Fruit fly (Drosophila melanogaster) whole organism, embryonic: ENCODE results near the gene CG1999.

ENCODE experiments used
- Ada2b ChIP-seq: fragments of 200-800 bp; sonication (Bioruptor generic); IDR thresholded peaks from 2 replicates; pipeline ENCODE4 v1.3.6; 2022; ENCODE audit warnings: missing biosample characterization, missing genetic modification characterization
- Bdp1 ChIP-seq: fragments of 200-800 bp; sonication (Bioruptor generic); optimal IDR thresholded peaks from 3 replicates; lab custom pipeline; 2016; ENCODE audit warnings: missing biosample characterization, missing genetic modification characterization
- CG1024 ChIP-seq: fragments of 200-800 bp; sonication (Bioruptor generic); IDR thresholded peaks from 2 replicates; pipeline ENCODE4 v1.3.6; 2022; ENCODE audit warnings: missing biosample characterization, missing genetic modification characterization
- CG10274 ChIP-seq: fragments of 200-800 bp; sonication (Bioruptor generic); optimal IDR thresholded peaks from 3 replicates; lab custom pipeline; 2017; ENCODE audit warnings: missing biosample characterization, mild to moderate bottlenecking, missing genetic modification characterization
- CG10366 ChIP-seq: fragments of 200-800 bp; sonication (Bioruptor generic); IDR thresholded peaks from 2 replicates; pipeline ENCODE4 v1.3.6; 2022; ENCODE audit warnings: missing biosample characterization, missing genetic modification characterization
- CG11560 ChIP-seq: fragments of 200-800 bp; sonication (Bioruptor generic); IDR thresholded peaks from 3 replicates; pipeline ENCODE4 v1.3.6; 2022; ENCODE audit warnings: missing biosample characterization, missing genetic modification characterization
- CG1602 ChIP-seq: fragments of 200-800 bp; sonication (Bioruptor generic); optimal IDR thresholded peaks from 3 replicates; lab custom pipeline; 2016; ENCODE audit warnings: missing biosample characterization, missing genetic modification characterization
- CG16813 ChIP-seq: fragments of 200-800 bp; sonication (Bioruptor generic); IDR thresholded peaks from 3 replicates; pipeline ENCODE4 v1.3.6; 2022; ENCODE audit warnings: missing biosample characterization, missing genetic modification characterization; ENCODE audit not compliant: partially characterized antibody
- CG31388 ChIP-seq: fragments of 200-800 bp; sonication (Bioruptor generic); optimal IDR thresholded peaks from 2 replicates; lab custom pipeline; 2016; ENCODE audit warnings: missing biosample characterization, missing genetic modification characterization
- CG4404 ChIP-seq: fragments of 200-800 bp; sonication (Bioruptor generic); IDR thresholded peaks from 2 replicates; pipeline ENCODE4 v1.3.6; 2022; ENCODE audit warnings: missing biosample characterization, missing genetic modification characterization
- CG6254 ChIP-seq: fragments of 200-800 bp; sonication (Bioruptor generic); optimal IDR thresholded peaks from 3 replicates; lab custom pipeline; 2017; ENCODE audit warnings: mild to moderate bottlenecking, missing biosample characterization, missing genetic modification reagents, missing genetic modification characterization
- CG7271 ChIP-seq: fragments of 200-800 bp; sonication (Bioruptor generic); optimal IDR thresholded peaks from 2 replicates; lab custom pipeline; 2018; ENCODE audit warnings: missing biosample characterization, mild to moderate bottlenecking, missing genetic modification characterization, moderate library complexity
- CG8924 ChIP-seq: fragments of 200-800 bp; optimal IDR thresholded peaks from 3 replicates; lab custom pipeline; 2019; ENCODE audit warnings: missing biosample characterization, mild to moderate bottlenecking, missing genetic modification characterization, moderate library complexity
- CG9609 ChIP-seq: fragments of 200-800 bp; sonication (Bioruptor generic); optimal IDR thresholded peaks from 3 replicates; lab custom pipeline; 2016; ENCODE audit warnings: missing biosample characterization, missing genetic modification characterization
- CG9727 ChIP-seq: fragments of 200-800 bp; sonication (Bioruptor generic); optimal IDR thresholded peaks from 3 replicates; lab custom pipeline; 2017; ENCODE audit warnings: missing biosample characterization, mild to moderate bottlenecking, missing genetic modification characterization
- Chrac-16 ChIP-seq: fragments of 200-800 bp; sonication (Bioruptor generic); optimal IDR thresholded peaks from 3 replicates; lab custom pipeline; 2016; ENCODE audit warnings: missing biosample characterization, missing genetic modification characterization
- Dfd ChIP-seq, 2 experiments: fragments of >200 bp; optimal IDR thresholded peaks; 2 replicates each; lab custom pipeline; 2017; ENCODE audit warnings: missing biosample characterization in 2 of 2, missing genetic modification characterization in 2 of 2
- Doc3 ChIP-seq: fragments of 200-800 bp; sonication (Bioruptor generic); IDR thresholded peaks from 3 replicates; pipeline ENCODE4 v1.3.6; 2022; ENCODE audit warnings: missing biosample characterization, missing genetic modification characterization; ENCODE audit not compliant: partially characterized antibody
- H15 ChIP-seq: fragments of 200-800 bp; sonication (Bioruptor generic); IDR thresholded peaks from 3 replicates; pipeline ENCODE4 v1.3.6; 2022; ENCODE audit warnings: missing biosample characterization, missing genetic modification characterization
- Jarid2 ChIP-seq: fragments of 200-800 bp; sonication (Bioruptor generic); optimal IDR thresholded peaks from 3 replicates; lab custom pipeline; 2017; ENCODE audit warnings: mild to moderate bottlenecking, missing biosample characterization, missing genetic modification reagents, missing genetic modification characterization
- Med ChIP-seq: fragments of 200-800 bp; sonication (Bioruptor generic); peaks from one replicate; lab custom pipeline; 2016; ENCODE audit warnings: missing biosample characterization, missing genetic modification characterization, mild to moderate bottlenecking, inconsistent platforms, moderate library complexity
- Opbp ChIP-seq: fragments of 200-800 bp; sonication (Bioruptor generic); IDR thresholded peaks from 3 replicates; pipeline ENCODE4 v1.3.6; 2022; ENCODE audit warnings: missing biosample characterization, missing genetic modification characterization; ENCODE audit not compliant: partially characterized antibody
- Vsx1 ChIP-seq: fragments of 200-800 bp; sonication (Bioruptor generic); optimal IDR thresholded peaks from 2 replicates; lab custom pipeline; 2017; ENCODE audit warnings: missing biosample characterization, mild to moderate bottlenecking, missing genetic modification characterization, missing genetic modification reagents
- ab ChIP-seq: fragments of 200-800 bp; sonication (Bioruptor generic); optimal IDR thresholded peaks from 2 replicates; lab custom pipeline; 2016; ENCODE audit warnings: missing biosample characterization, missing genetic modification characterization
- bigmax ChIP-seq: fragments of 200-800 bp; sonication (Bioruptor generic); optimal IDR thresholded peaks from 2 replicates; lab custom pipeline; 2018; ENCODE audit warnings: missing biosample characterization, mild to moderate bottlenecking, missing genetic modification characterization
- cad ChIP-seq: fragments of >200 bp; optimal IDR thresholded peaks from 2 replicates; lab custom pipeline; 2017; ENCODE audit warnings: missing biosample characterization, missing genetic modification characterization
- corto ChIP-seq: fragments of 200-800 bp; sonication (Bioruptor generic); optimal IDR thresholded peaks from 2 replicates; lab custom pipeline; 2016; ENCODE audit warnings: missing biosample characterization, mild to moderate bottlenecking, missing genetic modification characterization, moderate library complexity
- dati ChIP-seq: fragments of 200-800 bp; sonication (Bioruptor generic); IDR thresholded peaks from 2 replicates; pipeline ENCODE4 v1.3.6; 2022; ENCODE audit warnings: missing biosample characterization, missing genetic modification characterization
- ems ChIP-seq: fragments of 200-800 bp; sonication (Bioruptor generic); optimal IDR thresholded peaks from 3 replicates; lab custom pipeline; 2016; ENCODE audit warnings: missing biosample characterization, missing genetic modification characterization
- grau ChIP-seq: fragments of 200-800 bp; optimal IDR thresholded peaks from 3 replicates; lab custom pipeline; 2019; ENCODE audit warnings: missing biosample characterization, mild to moderate bottlenecking, missing genetic modification characterization, moderate library complexity
- gt ChIP-seq: fragments of 200-800 bp; sonication (Bioruptor generic); IDR thresholded peaks from 2 replicates; pipeline ENCODE4 v1.3.6; 2022; ENCODE audit warnings: missing biosample characterization, missing genetic modification characterization
- inv ChIP-seq: fragments of 200-800 bp; sonication (Bioruptor generic); IDR thresholded peaks from 2 replicates; pipeline ENCODE4 v1.3.6; 2022; ENCODE audit warnings: missing biosample characterization, missing genetic modification characterization; ENCODE audit not compliant: partially characterized antibody
- jumu ChIP-seq: fragments of 200-800 bp; sonication (Bioruptor generic); optimal IDR thresholded peaks from 3 replicates; lab custom pipeline; 2016; ENCODE audit warnings: missing biosample characterization, missing genetic modification characterization
- kah ChIP-seq: fragments of 200-800 bp; sonication (Bioruptor generic); optimal IDR thresholded peaks from 2 replicates; lab custom pipeline; 2018; ENCODE audit warnings: missing biosample characterization, mild to moderate bottlenecking, missing genetic modification characterization
- lilli ChIP-seq: fragments of 200-800 bp; sonication (Bioruptor generic); optimal IDR thresholded peaks from 3 replicates; lab custom pipeline; 2016; ENCODE audit warnings: missing biosample characterization, missing genetic modification characterization
- lov ChIP-seq, 2 experiments: fragments of 200-800 bp in 1 of 2; fragments of >200 bp in 1 of 2; sonication (Bioruptor generic) in 1 of 2; IDR thresholded peaks in 1 of 2; optimal IDR thresholded peaks in 1 of 2; 2 replicates in 1 of 2; 3 replicates in 1 of 2; pipeline versions ENCODE4 v1.3.6 to Lab custom; 2017 to 2022; ENCODE audit warnings: missing biosample characterization in 1 of 2, missing genetic modification characterization in 1 of 2
- maf-S ChIP-seq: fragments of 200-800 bp; sonication (Bioruptor generic); optimal IDR thresholded peaks from 2 replicates; lab custom pipeline; 2016; ENCODE audit warnings: missing biosample characterization, missing genetic modification characterization
- nerfin-1 ChIP-seq: fragments of 200-800 bp; sonication (Bioruptor generic); optimal IDR thresholded peaks from 3 replicates; lab custom pipeline; 2019; ENCODE audit warnings: missing biosample characterization, mild to moderate bottlenecking, missing genetic modification characterization, moderate library complexity
- nmo ChIP-seq: fragments of 200-800 bp; sonication (Bioruptor generic); optimal IDR thresholded peaks from 2 replicates; lab custom pipeline; 2018; ENCODE audit warnings: missing biosample characterization, mild to moderate bottlenecking, missing genetic modification characterization, moderate library complexity
- odd ChIP-seq: fragments of 200-800 bp; sonication (Bioruptor generic); optimal IDR thresholded peaks from 2 replicates; lab custom pipeline; 2017; ENCODE audit warnings: missing biosample characterization, mild to moderate bottlenecking, missing genetic modification characterization
- pan ChIP-seq, 4 experiments: fragments of >200 bp in 3 of 4; fragments of 200-800 bp in 1 of 4; sonication (Bioruptor generic) in 1 of 4; optimal IDR thresholded peaks in 3 of 4; IDR thresholded peaks in 1 of 4; 2 replicates each; pipeline versions ENCODE4 v1.3.6 to Lab custom; 2017 to 2022; ENCODE audit warnings: missing biosample characterization in 2 of 4, missing genetic modification characterization in 2 of 4, mixed read lengths in 1 of 4
- pnt ChIP-seq: fragments of 200-800 bp; sonication (Bioruptor generic); optimal IDR thresholded peaks from 3 replicates; lab custom pipeline; 2016; ENCODE audit warnings: missing biosample characterization, missing genetic modification characterization
- salm ChIP-seq: fragments of 200-800 bp; sonication (Bioruptor generic); optimal IDR thresholded peaks from 2 replicates; lab custom pipeline; 2018; ENCODE audit warnings: missing biosample characterization, mild to moderate bottlenecking, missing genetic modification characterization
- shn ChIP-seq: fragments of 200-800 bp; sonication (Bioruptor generic); optimal IDR thresholded peaks from 3 replicates; lab custom pipeline; 2016; ENCODE audit warnings: missing biosample characterization, missing genetic modification characterization
- sisA ChIP-seq: fragments of 200-800 bp; sonication (Bioruptor generic); IDR thresholded peaks from 2 replicates; pipeline ENCODE4 v1.3.6; 2022; ENCODE audit warnings: missing biosample characterization, missing genetic modification characterization
- so ChIP-seq: fragments of 200-800 bp; sonication (Bioruptor generic); IDR thresholded peaks from 3 replicates; pipeline ENCODE4 v1.3.6; 2022; ENCODE audit warnings: missing biosample characterization, missing genetic modification characterization
- ssp ChIP-seq: fragments of 200-800 bp; sonication (Bioruptor generic); IDR thresholded peaks from 2 replicates; pipeline ENCODE4 v1.3.6; 2022; ENCODE audit warnings: missing biosample characterization, missing genetic modification characterization
- tup ChIP-seq: fragments of 200-800 bp; sonication (Bioruptor generic); optimal IDR thresholded peaks from 2 replicates; lab custom pipeline; 2016; ENCODE audit warnings: missing biosample characterization, mild to moderate bottlenecking, missing genetic modification characterization, moderate library complexity

Gene CG1999

dm6 chrX:7319053-7319702 is 39.4 kb upstream of the CG1999 start (continued):
- TF ChIP-seq kah (GFP tag; lab: Kevin White, UChicago) (peak; percentile 54), Dfd (GFP tag; optimal IDR thresholded peaks at IDR 0.05; lab: Kevin White, UChicago) (no peak), jumu (GFP tag; lab: Kevin White, UChicago) (peak; percentile 70), nmo (GFP tag; lab: Kevin White, UChicago) (peak; percentile 93), Bdp1 (GFP tag; lab: Kevin White, UChicago) (peak; percentile 61), pan (optimal IDR thresholded peaks at IDR 0.05; lab: Kevin White, UChicago) (no peak), pan (GFP tag; optimal IDR thresholded peaks at IDR 0.05 in 1 of 2, IDR thresholded peaks at IDR 0.05 in 1 of 2) (peak in 1 of 2 experiments; percentile 52), CG31388 (GFP tag; lab: Kevin White, UChicago) (no peak), so (peak; percentile 18; the same call in 1 of the 3 replicates), cad (no peak), Med (GFP tag; lab: Kevin White, UChicago) (peak; percentile 70), Jarid2 (peak; percentile 33), tup (no peak), CG7271 (peak; percentile 52), CG1024 (no peak), CG8924 (tag; lab: Kevin White, UChicago) (peak; percentile 80), inv (GFP tag; lab: Robert Waterston, UW) (no peak), pnt (GFP tag; lab: Kevin White, UChicago) (peak; percentile 69), Opbp (GFP tag; lab: Robert Waterston, UW) (no peak), CG6254 (GFP tag; lab: Kevin White, UChicago) (peak; percentile 89), odd (GFP tag; lab: Kevin White, UChicago) (peak; percentile 10), sisA (peak; percentile 61; the same call in 1 of the 2 replicates), CG9609 (GFP tag; lab: Kevin White, UChicago) (peak; percentile 29), H15 (0 out of 3 replicates have a peak, but pooled peaks have one; percentile 40), ab (GFP tag; lab: Kevin White, UChicago) (no peak), gt (GFP tag; lab: Robert Waterston, UW) (peak; percentile 61; the same call in 1 of the 2 replicates), ems (GFP tag; lab: Kevin White, UChicago) (peak; percentile 54), salm (peak; percentile 50), dati (GFP tag; lab: Robert Waterston, UW) (0 out of 2 replicates have a peak, but pooled peaks have one; percentile 21), shn (peak; percentile 61), maf-S (GFP tag; lab: Kevin White, UChicago) (peak; percentile 13), Doc3 (no peak), ssp (GFP tag; lab: Robert Waterston, UW) (peak; percentile 61), bigmax (GFP tag; lab: Kevin White, UChicago) (no peak), Vsx1 (peak; percentile 56), Chrac-16 (GFP tag; lab: Kevin White, UChicago) (peak; percentile 83), CG10366 (GFP tag; lab: Robert Waterston, UW) (peak; percentile 42; the same call in 1 of the 2 replicates), grau (tag; lab: Kevin White, UChicago) (peak; percentile 77), nerfin-1 (tag; lab: Kevin White, UChicago) (peak; percentile 79), CG1602 (GFP tag; lab: Kevin White, UChicago) (peak; percentile 83), lilli (peak; percentile 62), CG16813 (GFP tag; lab: Robert Waterston, UW) (no peak), CG9727 (GFP tag; lab: Kevin White, UChicago) (peak; percentile 89), CG4404 (GFP tag; lab: Robert Waterston, UW) (peak; percentile 70), lov (optimal IDR thresholded peaks at IDR 0.05; lab: Kevin White, UChicago) (no peak), lov (GFP tag; IDR thresholded peaks at IDR 0.05; lab: Robert Waterston, UW) (peak; percentile 53; the same call in 1 of the 3 replicates), CG11560 (tag; lab: Robert Waterston, UW) (no peak), CG10274 (peak; percentile 27), Ada2b (GFP tag; lab: Robert Waterston, UW) (no peak), corto (GFP tag; lab: Kevin White, UChicago) (no peak)
